Worm (Caenorhabditis elegans) whole organism, L1 larva: ENCODE data around the gene srw-33.

Experiments
- C04F5.9 ChIP-seq: sonication (generic microtip); optimal IDR thresholded peaks from 2 replicates; lab custom pipeline; 2016; ENCODE audit warnings: missing genetic modification characterization, missing compliant biosample characterization
- C16A3.4 ChIP-seq: fragments of 150-350 bp; optimal IDR thresholded peaks from 2 replicates; lab custom pipeline; 2014; ENCODE audit warnings: missing biosample characterization, missing genetic modification characterization
- F16B12.6 ChIP-seq: fragments of 150-350 bp; optimal IDR thresholded peaks from 2 replicates; lab custom pipeline; 2014; ENCODE audit warnings: missing biosample characterization, missing genetic modification characterization
- aha-1 ChIP-seq: fragments of 150-350 bp; optimal IDR thresholded peaks from 2 replicates; lab custom pipeline; 2014; ENCODE audit warnings: missing biosample characterization, missing genetic modification characterization
- ama-1 ChIP-seq: fragments of 150-350 bp; optimal IDR thresholded peaks from 2 replicates; lab custom pipeline; 2014
- blmp-1 ChIP-seq: fragments of 150-350 bp; optimal IDR thresholded peaks from 2 replicates; lab custom pipeline; 2014; ENCODE audit warnings: missing biosample characterization, missing genetic modification characterization
- ceh-63 ChIP-seq: fragments of 200-800 bp; sonication (Bioruptor generic); optimal IDR thresholded peaks from 2 replicates; lab custom pipeline; 2018; ENCODE audit warnings: mild to moderate bottlenecking, missing genetic modification characterization, missing compliant biosample characterization
- efl-1 ChIP-seq, 4 experiments: fragments of 150-350 bp; optimal IDR thresholded peaks in 3 of 4; peaks in 1 of 4; 1 replicate in 1 of 4; 2 replicates in 3 of 4; lab custom pipeline; 2014; ENCODE audit warnings: missing biosample characterization in 2 of 4, missing genetic modification characterization in 2 of 4, missing genetic modification reagents in 2 of 4
- elt-2 ChIP-seq: sonication (generic microtip); optimal IDR thresholded peaks from 2 replicates; lab custom pipeline; 2016; ENCODE audit warnings: missing genetic modification characterization, mild to moderate bottlenecking, inconsistent platforms, missing compliant biosample characterization, missing genetic modification reagents
- elt-3 ChIP-seq, 6 experiments: fragments of 150-350 bp in 1 of 6; sonication (generic microtip); optimal IDR thresholded peaks; 2 replicates each; lab custom pipeline; 2017 to 2018; ENCODE audit warnings: missing biosample characterization in 6 of 6, missing genetic modification characterization in 6 of 6, inconsistent platforms in 1 of 6
- grh-1 ChIP-seq: fragments of 200-800 bp; sonication (Bioruptor generic); IDR thresholded peaks from 2 replicates; pipeline ENCODE4 v1.3.6; 2022; ENCODE audit warnings: missing genetic modification reagents, missing genetic modification characterization, missing compliant biosample characterization
- hlh-4 ChIP-seq: sonication (generic microtip); optimal IDR thresholded peaks from 2 replicates; lab custom pipeline; 2016; ENCODE audit warnings: mild to moderate bottlenecking, missing genetic modification characterization, missing compliant biosample characterization
- isw-1 ChIP-seq: fragments of 200-800 bp; sonication (Bioruptor generic); IDR thresholded peaks from 2 replicates; pipeline ENCODE4 v1.3.6; 2022; ENCODE audit warnings: missing genetic modification characterization, missing compliant biosample characterization
- lin-15B ChIP-seq: fragments of 150-350 bp; sonication (generic microtip); optimal IDR thresholded peaks from 3 replicates; lab custom pipeline; 2014; ENCODE audit warnings: missing biosample characterization, missing genetic modification characterization
- lin-35 ChIP-seq, 2 experiments: fragments of 150-350 bp; optimal IDR thresholded peaks; 2 replicates each; lab custom pipeline; 2014; ENCODE audit warnings: missing biosample characterization in 2 of 2, missing genetic modification characterization in 2 of 2, missing genetic modification reagents in 2 of 2
- lin-39 ChIP-seq: fragments of 150-350 bp; optimal IDR thresholded peaks from 2 replicates; lab custom pipeline; 2014; ENCODE audit warnings: missing biosample characterization, missing genetic modification reagents, missing genetic modification characterization
- lsy-2 ChIP-seq, 2 experiments: fragments of 150-350 bp; optimal IDR thresholded peaks; 2 replicates each; lab custom pipeline; 2014; ENCODE audit warnings: missing biosample characterization in 2 of 2, missing genetic modification characterization in 2 of 2
- mep-1 ChIP-seq: fragments of 150-350 bp; optimal IDR thresholded peaks from 2 replicates; lab custom pipeline; 2014; ENCODE audit warnings: missing biosample characterization, missing genetic modification characterization
- nhr-19 ChIP-seq: fragments of 200-800 bp; sonication (Bioruptor generic); conservative IDR thresholded peaks from 2 replicates; pipeline ENCODE4 v1.3.6; 2022; ENCODE audit warnings: missing genetic modification characterization, missing compliant biosample characterization
- nhr-71 ChIP-seq: sonication (generic microtip); optimal IDR thresholded peaks from 2 replicates; lab custom pipeline; 2016; ENCODE audit warnings: mild to moderate bottlenecking, missing genetic modification characterization, moderate library complexity, missing compliant biosample characterization
- nhr-76 ChIP-seq: sonication (generic microtip); optimal IDR thresholded peaks from 2 replicates; lab custom pipeline; 2017; ENCODE audit warnings: missing biosample characterization, missing genetic modification characterization
- nhr-85 ChIP-seq: sonication (generic microtip); peaks from one replicate; lab custom pipeline; 2016; ENCODE audit warnings: missing genetic modification characterization, inconsistent platforms, missing compliant biosample characterization
- pax-3 ChIP-seq: fragments of 200-800 bp; sonication (Bioruptor generic); optimal IDR thresholded peaks from 2 replicates; lab custom pipeline; 2018; ENCODE audit warnings: mild to moderate bottlenecking, missing genetic modification characterization, moderate library complexity, missing compliant biosample characterization
- pqm-1 ChIP-seq: sonication (generic microtip); optimal IDR thresholded peaks from 3 replicates; lab custom pipeline; 2017; ENCODE audit warnings: missing biosample characterization, missing genetic modification characterization
- rnt-1 ChIP-seq: sonication (generic microtip); optimal IDR thresholded peaks from 2 replicates; lab custom pipeline; 2016; ENCODE audit warnings: mild to moderate bottlenecking, missing genetic modification characterization, moderate library complexity, missing compliant biosample characterization
- snu-23 ChIP-seq: sonication (generic microtip); optimal IDR thresholded peaks from 2 replicates; lab custom pipeline; 2016; ENCODE audit warnings: missing genetic modification characterization, missing compliant biosample characterization
- swsn-7 ChIP-seq: sonication (generic microtip); optimal IDR thresholded peaks from 2 replicates; lab custom pipeline; 2016; ENCODE audit warnings: missing genetic modification characterization, missing compliant biosample characterization
- unc-30 ChIP-seq: sonication (generic microtip); optimal IDR thresholded peaks from 2 replicates; lab custom pipeline; 2017; ENCODE audit warnings: missing biosample characterization, missing genetic modification characterization
- unc-86 ChIP-seq: sonication (generic microtip); optimal IDR thresholded peaks from 2 replicates; lab custom pipeline; 2016; ENCODE audit warnings: missing genetic modification characterization, missing compliant biosample characterization
- xbp-1 ChIP-seq: sonication (generic microtip); optimal IDR thresholded peaks from 2 replicates; lab custom pipeline; 2016; ENCODE audit warnings: missing genetic modification characterization, missing compliant biosample characterization
- zip-4 ChIP-seq: fragments of 200-800 bp; sonication (Bioruptor generic); optimal IDR thresholded peaks from 2 replicates; lab custom pipeline; 2018; ENCODE audit warnings: mild to moderate bottlenecking, missing genetic modification characterization, moderate library complexity, missing compliant biosample characterization

The srw-33 gene

ce11 chrV:15434647-15435046, 16.7 kb downstream of the srw-33 start:
- TF ChIP-seq rnt-1 (tag; lab: Kevin White, UChicago) (no peak), elt-2 (tag; lab: Kevin White, UChicago) (peak; percentile 36)

ce11 chrV:15432457-15432856, 18.9 kb downstream of the srw-33 start, which contains the start of gene T26H5.8:
T26H5.8 (minus strand) TSS chrV:15432726.
- peak; percentile 46 for TF ChIP-seq pqm-1
- peak in 1 of 2 experiments; percentile 25 for TF ChIP-seq lin-35 (GFP tag; optimal IDR thresholded peaks at IDR 0.05; lab: Kevin White, UChicago)
- TF ChIP-seq unc-86 (tag; lab: Kevin White, UChicago), result no peak
- no peak for TF ChIP-seq efl-1 (optimal IDR thresholded peaks at IDR 0.05; lab: Kevin White, UChicago)
- peak in 1 of 2 experiments; percentile 4 for TF ChIP-seq efl-1 (GFP tag; optimal IDR thresholded peaks at IDR 0.05 in 1 of 2; lab: Kevin White, UChicago)
- no peak for TF ChIP-seq unc-30
- TF ChIP-seq swsn-7, result no peak
- TF ChIP-seq elt-2 (tag; lab: Kevin White, UChicago), result peak; percentile 41

- no peak for TF ChIP-seq lsy-2 (tag; optimal IDR thresholded peaks at IDR 0.05; lab: Kevin White, UChicago)
- TF ChIP-seq efl-1 (optimal IDR thresholded peaks at IDR 0.05; lab: Kevin White, UChicago), result no peak
- peak in 1 of 2 experiments; percentile 81 for TF ChIP-seq efl-1 (GFP tag; optimal IDR thresholded peaks at IDR 0.05 in 1 of 2; lab: Kevin White, UChicago)
- TF ChIP-seq nhr-19, result no peak
- TF ChIP-seq pqm-1, result peak; percentile 23
- no peak for TF ChIP-seq xbp-1 (tag; lab: Kevin White, UChicago)
- TF ChIP-seq nhr-76 (tag; lab: Kevin White, UChicago), result no peak
- peak; percentile 51 for TF ChIP-seq pax-3 (tag; lab: Kevin White, UChicago)
Measured at ce11 chrV:15431322-15432052, 19.8 kb downstream of the srw-33 start.

ce11 chrV:15426944-15427343, 24.4 kb downstream of the srw-33 start, which contains the start of gene fbxa-209:
fbxa-209 (minus strand) TSS chrV:15427044.
- peak; percentile 13 for TF ChIP-seq nhr-85 (tag; lab: Kevin White, UChicago)
- no peak for TF ChIP-seq xbp-1 (tag; lab: Kevin White, UChicago)
- TF ChIP-seq efl-1 (optimal IDR thresholded peaks at IDR 0.05; lab: Kevin White, UChicago), result no peak
- peak in 1 of 2 experiments; percentile 84 for TF ChIP-seq efl-1 (GFP tag; optimal IDR thresholded peaks at IDR 0.05 in 1 of 2; lab: Kevin White, UChicago)

ce11 chrV:15425368-15426091, 25.8 kb downstream of the srw-33 start, which contains the start of gene Y36E3A.2:
Y36E3A.2 (plus strand) TSS chrV:15426041.
- TF ChIP-seq elt-3 (tag; optimal IDR thresholded peaks at IDR 0.05; lab: Kevin White, UChicago) (no peak), elt-2 (tag; lab: Kevin White, UChicago) (peak; percentile 65), zip-4 (GFP tag; lab: Kevin White, UChicago) (no peak), aha-1 (tag; lab: Kevin White, UChicago) (no peak), hlh-4 (no peak), lin-39 (tag; lab: Kevin White, UChicago) (no peak), C16A3.4 (no peak), F16B12.6 (no peak), nhr-19 (no peak), ama-1 (lab: Kevin White, UChicago) (no peak), lin-15B (tag; lab: Kevin White, UChicago) (no peak), snu-23 (GFP tag; lab: Kevin White, UChicago) (no peak), unc-30 (no peak), efl-1 (optimal IDR thresholded peaks at IDR 0.05; lab: Kevin White, UChicago) (no peak), efl-1 (GFP tag; optimal IDR thresholded peaks at IDR 0.05 in 1 of 2; lab: Kevin White, UChicago) (peak in 1 of 2 experiments; percentile 9), mep-1 (no peak), ceh-63 (GFP tag; lab: Kevin White, UChicago) (no peak)

- TF ChIP-seq nhr-71 (tag; lab: Kevin White, UChicago) (no peak), mep-1 (no peak), isw-1 (GFP tag; lab: Robert Waterston, UW) (no peak), lin-39 (tag; lab: Kevin White, UChicago) (no peak), blmp-1 (tag; lab: Kevin White, UChicago) (no peak), C04F5.9 (tag; lab: Kevin White, UChicago) (no peak), grh-1 (no peak)
Measured at ce11 chrV:15423601-15424000, 27.7 kb downstream of the srw-33 start, which contains the start of gene fbxa-104. fbxa-104 (minus strand) TSS chrV:15423683.
